Worm (Caenorhabditis elegans) whole organism, midembryonic: ENCODE results near the gene srh-28.

Experiments
- T22C8.4 ChIP-seq: fragments of 200-800 bp; sonication (Bioruptor generic); IDR thresholded peaks from 2 replicates; pipeline ENCODE4 v1.3.6; 2022; ENCODE audit warnings: missing genetic modification characterization, missing compliant biosample characterization
- cog-1 ChIP-seq: sonication (generic microtip); optimal IDR thresholded peaks from 2 replicates; lab custom pipeline; 2016; ENCODE audit warnings: missing genetic modification characterization, missing compliant biosample characterization
- flt-1 ChIP-seq: fragments of 200-800 bp; sonication (Bioruptor generic); IDR thresholded peaks from 2 replicates; pipeline ENCODE4 v1.3.6; 2022; ENCODE audit warnings: missing genetic modification characterization, missing compliant biosample characterization
- klf-2 ChIP-seq: fragments of 200-800 bp; sonication (Bioruptor generic); conservative IDR thresholded peaks from 2 replicates; pipeline ENCODE4 v1.3.6; 2022; ENCODE audit warnings: missing genetic modification reagents, missing genetic modification characterization, missing compliant biosample characterization
- med-1 ChIP-seq: sonication (generic microtip); optimal IDR thresholded peaks from 2 replicates; lab custom pipeline; 2017; ENCODE audit warnings: missing genetic modification characterization, mild to moderate bottlenecking, missing compliant biosample characterization, antibody characterized with exemption, missing genetic modification reagents; ENCODE audit not compliant: insufficient read depth
- ref-1 ChIP-seq: fragments of 200-800 bp; sonication (Bioruptor generic); conservative IDR thresholded peaks from 2 replicates; pipeline ENCODE4 v1.3.6; 2022; ENCODE audit warnings: missing genetic modification reagents, missing genetic modification characterization, missing compliant biosample characterization
- tab-1 ChIP-seq: fragments of 200-800 bp; sonication (Bioruptor generic); IDR thresholded peaks from 2 replicates; pipeline ENCODE4 v1.3.6; 2022; ENCODE audit warnings: missing genetic modification characterization, missing compliant biosample characterization
- ztf-23 ChIP-seq: fragments of 200-800 bp; sonication (Bioruptor generic); IDR thresholded peaks from 2 replicates; pipeline ENCODE4 v1.3.6; 2022; ENCODE audit warnings: missing genetic modification reagents, missing genetic modification characterization, missing compliant biosample characterization
- ztf-29 ChIP-seq: fragments of 200-800 bp; sonication (Bioruptor generic); IDR thresholded peaks from 2 replicates; pipeline ENCODE4 v1.3.6; 2022; ENCODE audit warnings: missing genetic modification reagents, missing genetic modification characterization, missing compliant biosample characterization

srh-28 gene

DNA sequence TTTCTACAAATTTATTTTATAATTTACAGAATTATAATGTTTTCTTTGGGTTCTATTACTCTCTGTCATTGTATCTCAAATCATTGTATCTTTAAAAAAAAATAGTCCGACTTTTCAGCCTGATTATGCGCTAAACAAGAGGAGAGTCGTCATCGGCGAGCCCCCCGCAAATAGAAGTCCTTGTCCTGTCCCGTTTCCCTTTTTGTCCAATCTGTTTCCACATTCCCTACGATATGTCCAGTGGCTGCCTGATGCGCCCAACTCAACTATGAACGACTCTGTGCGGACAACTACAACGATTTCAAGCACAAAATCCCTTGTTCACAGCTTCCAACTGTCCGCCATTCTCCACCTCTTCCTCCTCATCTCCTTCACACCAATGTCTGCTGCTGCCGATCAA, 17.6 kb downstream of the srh-28 start, which contains the start of gene dbl-1:
dbl-1 (plus strand) TSS at position 119 of the 400 bp plus-strand sequence.
- TF ChIP-seq ztf-23 (GFP tag; lab: Robert Waterston, UW), result no peak
- no peak for TF ChIP-seq med-1
- no peak for TF ChIP-seq tab-1
- TF ChIP-seq ztf-29 (GFP tag; lab: Robert Waterston, UW), result no peak
- no peak for TF ChIP-seq flt-1 (GFP tag; lab: Robert Waterston, UW)
- TF ChIP-seq ref-1 (GFP tag; lab: Robert Waterston, UW), result no peak
- TF ChIP-seq T22C8.4 (GFP tag; lab: Robert Waterston, UW), result no peak

DNA sequence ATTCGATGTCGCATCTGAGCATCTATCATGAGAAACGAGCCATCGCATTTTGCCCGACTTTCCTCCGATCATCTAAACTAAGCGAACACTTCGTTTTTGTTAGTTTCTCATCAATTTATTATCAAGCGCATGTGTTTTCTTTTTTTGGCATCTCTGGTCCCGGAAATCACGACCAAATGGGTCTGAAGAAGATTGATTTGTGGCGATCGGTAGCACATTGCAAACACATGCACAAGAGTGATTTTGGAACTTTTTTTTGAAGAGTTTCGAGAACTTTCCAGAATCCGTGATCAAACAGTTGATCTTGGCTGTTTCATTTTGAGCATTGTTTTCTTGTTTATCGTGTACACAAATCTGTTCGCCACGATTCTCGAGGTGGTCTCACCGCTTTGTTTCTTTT, 22.4 kb downstream of the srh-28 start:
- TF ChIP-seq flt-1 (GFP tag; lab: Robert Waterston, UW), result no peak
- no peak for TF ChIP-seq ztf-23 (GFP tag; lab: Robert Waterston, UW)
- TF ChIP-seq ref-1 (GFP tag; lab: Robert Waterston, UW), result no peak
- TF ChIP-seq tab-1, result no peak
- no peak for TF ChIP-seq ztf-29 (GFP tag; lab: Robert Waterston, UW)
- TF ChIP-seq klf-2, result no peak
- no peak for TF ChIP-seq T22C8.4 (GFP tag; lab: Robert Waterston, UW)
- no peak for TF ChIP-seq cog-1 (tag; lab: Kevin White, UChicago)
- no peak for TF ChIP-seq med-1

ce11 chrV:6751493-6752100, 24.0 kb downstream of the srh-28 start:
- no peak for TF ChIP-seq cog-1 (tag; lab: Kevin White, UChicago)
- 0 out of 2 replicates have a peak, but pooled peaks have one; percentile 16 for TF ChIP-seq klf-2

- TF ChIP-seq tab-1 (no peak), ztf-23 (GFP tag; lab: Robert Waterston, UW) (no peak)
Observed at ce11 chrV:6744774-6745173, 30.8 kb downstream of the srh-28 start, which contains the start of gene T25F10.3. TSS of gene T25F10.3 (plus strand) at chrV:6745081.

DNA sequence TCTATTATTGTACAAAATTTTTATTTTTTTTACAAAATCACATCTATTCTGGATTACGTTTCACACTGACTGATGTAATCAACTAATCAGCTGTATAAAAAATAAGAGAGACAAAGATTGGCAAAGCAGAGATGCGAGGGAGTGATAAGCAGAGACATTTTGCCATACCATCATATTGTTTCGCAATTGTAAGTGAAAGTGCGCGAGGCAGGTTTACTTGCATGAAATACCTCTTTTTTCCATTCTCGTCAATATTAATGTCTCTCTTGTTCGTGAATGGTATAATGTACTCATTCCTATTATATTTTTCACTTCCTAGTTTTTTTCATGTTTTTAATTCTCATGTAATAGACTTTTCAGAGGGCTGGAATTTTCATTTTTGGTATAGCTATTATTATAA, 38.7 kb downstream of the srh-28 start:
- TF ChIP-seq klf-2 (no peak), flt-1 (GFP tag; lab: Robert Waterston, UW) (no peak), tab-1 (no peak), ztf-23 (GFP tag; lab: Robert Waterston, UW) (no peak), T22C8.4 (GFP tag; lab: Robert Waterston, UW) (no peak), ztf-29 (GFP tag; lab: Robert Waterston, UW) (no peak)

DNA sequence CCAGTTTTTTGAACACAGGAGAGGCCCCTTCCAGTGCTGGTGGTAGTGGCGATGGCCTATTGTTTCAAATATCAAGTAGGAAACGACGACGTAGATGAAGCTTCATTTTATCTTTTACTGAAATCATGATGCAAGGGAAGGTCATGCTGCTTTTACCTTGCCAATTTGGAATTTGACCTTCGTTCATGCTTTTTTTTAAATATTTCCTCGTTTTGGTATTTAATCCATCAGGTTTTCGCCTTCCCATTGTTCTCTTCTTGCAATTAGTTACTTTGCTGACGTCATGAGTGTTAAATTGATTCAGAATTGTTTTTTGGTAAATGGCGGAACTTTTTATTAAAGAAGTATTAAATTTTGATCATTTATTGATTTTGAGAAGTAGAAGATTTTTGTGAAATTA, 39.5 kb downstream of the srh-28 start:
- TF ChIP-seq ztf-29 (GFP tag; lab: Robert Waterston, UW) (no peak), ref-1 (GFP tag; lab: Robert Waterston, UW) (no peak), cog-1 (tag; lab: Kevin White, UChicago) (no peak), flt-1 (GFP tag; lab: Robert Waterston, UW) (no peak), med-1 (no peak), klf-2 (no peak), T22C8.4 (GFP tag; lab: Robert Waterston, UW) (no peak), tab-1 (no peak), ztf-23 (GFP tag; lab: Robert Waterston, UW) (no peak)

ce11 chrV:6732995-6733394, 42.6 kb downstream of the srh-28 start, which contains the start of gene grl-8:
TSS of gene grl-8 (minus strand) at chrV:6733095.
- TF ChIP-seq ref-1 (GFP tag; lab: Robert Waterston, UW) (no peak), med-1 (no peak), ztf-23 (GFP tag; lab: Robert Waterston, UW) (no peak), T22C8.4 (GFP tag; lab: Robert Waterston, UW) (no peak), cog-1 (tag; lab: Kevin White, UChicago) (no peak), flt-1 (GFP tag; lab: Robert Waterston, UW) (no peak), ztf-29 (GFP tag; lab: Robert Waterston, UW) (no peak), tab-1 (no peak)

ce11 chrV:6731594-6731993, 44.0 kb downstream of the srh-28 start, which contains the start of gene grl-9:
TSS of gene grl-9 (minus strand) at chrV:6731694.
- TF ChIP-seq ztf-23 (GFP tag; lab: Robert Waterston, UW), result no peak
- no peak for TF ChIP-seq flt-1 (GFP tag; lab: Robert Waterston, UW)
- TF ChIP-seq cog-1 (tag; lab: Kevin White, UChicago), result no peak
- no peak for TF ChIP-seq ztf-29 (GFP tag; lab: Robert Waterston, UW)
- TF ChIP-seq med-1, result no peak
- TF ChIP-seq klf-2, result no peak
- TF ChIP-seq ref-1 (GFP tag; lab: Robert Waterston, UW), result no peak
- no peak for TF ChIP-seq T22C8.4 (GFP tag; lab: Robert Waterston, UW)
- no peak for TF ChIP-seq tab-1

DNA sequence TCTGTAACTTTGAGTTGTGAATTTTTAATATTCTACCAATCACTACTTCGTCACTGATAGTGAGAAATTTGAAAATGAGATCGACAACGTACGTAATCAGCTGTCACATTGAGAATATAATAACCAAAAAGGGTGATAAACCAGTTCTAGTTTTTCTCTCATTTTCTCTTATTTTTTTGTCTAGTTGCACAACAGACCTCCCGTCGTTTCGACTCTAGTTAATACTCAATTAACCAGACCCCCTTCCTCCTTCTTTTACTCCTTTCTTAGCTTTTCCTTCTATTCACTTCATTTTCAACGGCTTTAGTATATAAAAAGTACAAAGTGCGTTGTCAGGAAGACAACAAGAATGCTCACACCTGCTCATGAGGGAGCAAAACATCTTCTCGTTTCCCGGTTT, 48.4 kb downstream of the srh-28 start, which contains the start of gene ZC487.1:
ZC487.1 (plus strand) TSS at position 301 of the 400 bp plus-strand sequence.
- TF ChIP-seq T22C8.4 (GFP tag; lab: Robert Waterston, UW), result no peak
- no peak for TF ChIP-seq ztf-29 (GFP tag; lab: Robert Waterston, UW)
- TF ChIP-seq ref-1 (GFP tag; lab: Robert Waterston, UW), result no peak
- TF ChIP-seq ztf-23 (GFP tag; lab: Robert Waterston, UW), result no peak
- no peak for TF ChIP-seq med-1
- TF ChIP-seq tab-1, result no peak
- TF ChIP-seq flt-1 (GFP tag; lab: Robert Waterston, UW), result no peak
- TF ChIP-seq cog-1 (tag; lab: Kevin White, UChicago), result no peak
- no peak for TF ChIP-seq klf-2

- TF ChIP-seq ztf-29 (GFP tag; lab: Robert Waterston, UW), result no peak
- TF ChIP-seq tab-1, result no peak
- TF ChIP-seq ztf-23 (GFP tag; lab: Robert Waterston, UW), result no peak
- TF ChIP-seq cog-1 (tag; lab: Kevin White, UChicago), result no peak
- no peak for TF ChIP-seq klf-2
- TF ChIP-seq med-1, result no peak
- TF ChIP-seq flt-1 (GFP tag; lab: Robert Waterston, UW), result no peak
- no peak for TF ChIP-seq ref-1 (GFP tag; lab: Robert Waterston, UW)
- no peak for TF ChIP-seq T22C8.4 (GFP tag; lab: Robert Waterston, UW)
Observed at ce11 chrV:6726279-6726678, 49.3 kb downstream of the srh-28 start.
